Worm (Caenorhabditis elegans) whole organism, L3 larva: ENCODE data around the gene H40L08.9.

Source experiments
- ama-1 ChIP-seq: fragments of 150-350 bp; optimal IDR thresholded peaks from 2 replicates; lab custom pipeline; 2018
- ceh-16 ChIP-seq: sonication (generic microtip); optimal IDR thresholded peaks from 2 replicates; lab custom pipeline; 2017; ENCODE audit warnings: missing biosample characterization, missing genetic modification characterization

DNA sequence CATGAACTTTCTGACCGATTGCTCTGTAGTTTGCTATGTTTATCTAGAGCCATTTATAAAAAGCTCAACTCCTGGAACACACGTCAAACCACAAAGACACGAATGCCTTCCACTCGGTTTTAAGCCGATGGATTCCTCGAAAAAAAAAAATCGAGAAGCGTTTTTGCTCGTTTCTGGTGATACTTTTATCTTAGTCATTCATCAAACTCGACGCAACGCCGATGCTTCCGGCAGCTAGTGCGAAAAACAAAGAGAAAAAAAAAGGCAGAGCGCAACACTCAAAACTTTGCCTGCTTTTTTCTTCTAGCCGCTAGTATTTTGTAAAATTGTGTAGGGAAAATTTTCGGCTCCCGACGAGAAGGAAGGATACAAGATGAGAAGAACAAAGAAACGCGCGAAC lies 48.7 kb downstream of the H40L08.9 start:
- TF ChIP-seq ama-1 (lab: Kevin White, UChicago) (no peak), ceh-16 (no peak)
